Fruit fly (Drosophila melanogaster) whole organism, embryonic: ENCODE results near the gene CG32271.
A peak's percentile ranks its signal among the peaks of the same experiment; 100 is the strongest.

Source experiments
- Atf3 ChIP-seq: fragments of 200-800 bp; sonication (Bioruptor generic); optimal IDR thresholded peaks from 3 replicates; lab custom pipeline; 2016; ENCODE audit warnings: missing biosample characterization, missing genetic modification characterization
- BEAF-32 ChIP-seq: fragments of 200-800 bp; sonication (Bioruptor generic); optimal IDR thresholded peaks from 3 replicates; lab custom pipeline; 2017; ENCODE audit warnings: missing biosample characterization, missing genetic modification characterization, mild to moderate bottlenecking, moderate library complexity, missing genetic modification reagents
- Bgb ChIP-seq: fragments of 200-800 bp; sonication (Bioruptor generic); IDR thresholded peaks from 2 replicates; pipeline ENCODE4 v1.3.6; 2022; ENCODE audit warnings: missing biosample characterization, missing genetic modification characterization; ENCODE audit not compliant: partially characterized antibody
- BtbVII ChIP-seq: fragments of 200-800 bp; sonication (Bioruptor generic); optimal IDR thresholded peaks from 3 replicates; lab custom pipeline; 2017; ENCODE audit warnings: missing biosample characterization, mild to moderate bottlenecking, missing genetic modification characterization
- CG10366 ChIP-seq: fragments of 200-800 bp; sonication (Bioruptor generic); IDR thresholded peaks from 2 replicates; pipeline ENCODE4 v1.3.6; 2022; ENCODE audit warnings: missing biosample characterization, missing genetic modification characterization
- CG10654 ChIP-seq: fragments of 200-800 bp; sonication (Bioruptor generic); optimal IDR thresholded peaks from 2 replicates; lab custom pipeline; 2016; ENCODE audit warnings: missing biosample characterization, missing genetic modification characterization
- CG11085 ChIP-seq: fragments of 200-800 bp; sonication (Bioruptor generic); IDR thresholded peaks from 2 replicates; pipeline ENCODE4 v1.3.6; 2022; ENCODE audit warnings: missing biosample characterization, missing genetic modification characterization
- CG14014 ChIP-seq: fragments of 200-800 bp; sonication (Bioruptor generic); IDR thresholded peaks from 2 replicates; pipeline ENCODE4 v1.3.6; 2022; ENCODE audit warnings: missing biosample characterization, missing genetic modification characterization
- CG15601 ChIP-seq: fragments of 200-800 bp; sonication (Bioruptor generic); optimal IDR thresholded peaks from 3 replicates; lab custom pipeline; 2019; ENCODE audit warnings: missing biosample characterization, mild to moderate bottlenecking, missing genetic modification characterization, moderate library complexity
- CG1602 ChIP-seq: fragments of 200-800 bp; sonication (Bioruptor generic); optimal IDR thresholded peaks from 3 replicates; lab custom pipeline; 2016; ENCODE audit warnings: missing biosample characterization, missing genetic modification characterization
- CG16815 ChIP-seq: fragments of 200-800 bp; sonication (Bioruptor generic); optimal IDR thresholded peaks from 3 replicates; lab custom pipeline; 2017; ENCODE audit warnings: missing biosample characterization, mild to moderate bottlenecking, missing genetic modification characterization
- CG17912 ChIP-seq: fragments of 200-800 bp; sonication (Bioruptor generic); optimal IDR thresholded peaks from 2 replicates; lab custom pipeline; 2018; ENCODE audit warnings: missing biosample characterization, mild to moderate bottlenecking, missing genetic modification characterization
- CG2202 ChIP-seq: fragments of 200-800 bp; sonication (Bioruptor generic); optimal IDR thresholded peaks from 2 replicates; lab custom pipeline; 2018; ENCODE audit warnings: missing biosample characterization, mild to moderate bottlenecking, missing genetic modification characterization
- CG30431 ChIP-seq: fragments of 200-800 bp; sonication (Bioruptor generic); optimal IDR thresholded peaks from 2 replicates; lab custom pipeline; 2017; ENCODE audit warnings: missing biosample characterization, missing genetic modification characterization
- CG31441 ChIP-seq: fragments of 200-800 bp; sonication (Bioruptor generic); IDR thresholded peaks from 2 replicates; pipeline ENCODE4 v1.3.6; 2022; ENCODE audit warnings: missing biosample characterization, missing genetic modification characterization
- CG4404 ChIP-seq: fragments of 200-800 bp; sonication (Bioruptor generic); IDR thresholded peaks from 2 replicates; pipeline ENCODE4 v1.3.6; 2022; ENCODE audit warnings: missing biosample characterization, missing genetic modification characterization
- CG4854 ChIP-seq: fragments of 200-800 bp; sonication (Bioruptor generic); optimal IDR thresholded peaks from 2 replicates; lab custom pipeline; 2016; ENCODE audit warnings: missing biosample characterization, missing genetic modification characterization, inconsistent platforms
- CG6683 ChIP-seq: fragments of 200-800 bp; sonication (Bioruptor generic); optimal IDR thresholded peaks from 2 replicates; lab custom pipeline; 2017; ENCODE audit warnings: missing biosample characterization, mild to moderate bottlenecking, missing genetic modification characterization, missing genetic modification reagents
- CG7271 ChIP-seq: fragments of 200-800 bp; sonication (Bioruptor generic); optimal IDR thresholded peaks from 2 replicates; lab custom pipeline; 2018; ENCODE audit warnings: missing biosample characterization, mild to moderate bottlenecking, missing genetic modification characterization, moderate library complexity
- CG8765 ChIP-seq: fragments of 200-800 bp; sonication (Bioruptor generic); IDR thresholded peaks from 2 replicates; pipeline ENCODE4 v1.3.6; 2022; ENCODE audit warnings: missing biosample characterization, missing genetic modification characterization
- CG9215 ChIP-seq: fragments of 200-800 bp; sonication (Bioruptor generic); IDR thresholded peaks from 2 replicates; pipeline ENCODE4 v1.3.6; 2022; ENCODE audit warnings: missing biosample characterization, missing genetic modification characterization
- CHES-1-like ChIP-seq: fragments of 200-800 bp; sonication (Bioruptor generic); optimal IDR thresholded peaks from 2 replicates; lab custom pipeline; 2016; ENCODE audit warnings: missing biosample characterization, missing genetic modification characterization
- Deaf1 ChIP-seq: fragments of 200-800 bp; optimal IDR thresholded peaks from 3 replicates; lab custom pipeline; 2019; ENCODE audit warnings: missing biosample characterization, mild to moderate bottlenecking, missing genetic modification characterization, moderate library complexity
- Dfd ChIP-seq, 2 experiments: fragments of >200 bp; optimal IDR thresholded peaks; 2 replicates each; lab custom pipeline; 2017; ENCODE audit warnings: missing biosample characterization in 2 of 2, missing genetic modification characterization in 2 of 2
- Elba2 ChIP-seq: fragments of 200-800 bp; sonication (Bioruptor generic); optimal IDR thresholded peaks from 3 replicates; lab custom pipeline; 2016; ENCODE audit warnings: missing biosample characterization, missing genetic modification characterization
- Gug ChIP-seq: fragments of 200-800 bp; sonication (Bioruptor generic); IDR thresholded peaks from 4 replicates; pipeline ENCODE4 v1.3.6; 2022; ENCODE audit warnings: missing biosample characterization, missing genetic modification characterization
- HLHmδ ChIP-seq: fragments of 200-800 bp; sonication (Bioruptor generic); optimal IDR thresholded peaks from 2 replicates; lab custom pipeline; 2018; ENCODE audit warnings: missing biosample characterization, mild to moderate bottlenecking, missing genetic modification characterization, moderate library complexity
- Hand ChIP-seq: fragments of 200-800 bp; sonication (Bioruptor generic); optimal IDR thresholded peaks from 2 replicates; lab custom pipeline; 2017; ENCODE audit warnings: mild to moderate bottlenecking, missing biosample characterization, missing genetic modification reagents, missing genetic modification characterization
- Hr78 ChIP-seq, 2 experiments: fragments of 200-800 bp in 1 of 2; fragments of >200 bp in 1 of 2; sonication (Bioruptor generic) in 1 of 2; optimal IDR thresholded peaks; 2 replicates each; lab custom pipeline; 2017 to 2019; ENCODE audit warnings: missing biosample characterization in 2 of 2, missing genetic modification characterization in 2 of 2, mild to moderate bottlenecking in 1 of 2, moderate library complexity in 1 of 2
- Hsf ChIP-seq: fragments of 200-800 bp; sonication (Bioruptor generic); optimal IDR thresholded peaks from 3 replicates; lab custom pipeline; 2016; ENCODE audit warnings: missing biosample characterization, missing genetic modification characterization
- MTF-1 ChIP-seq: fragments of 200-800 bp; sonication (Bioruptor generic); optimal IDR thresholded peaks from 2 replicates; lab custom pipeline; 2018; ENCODE audit warnings: missing biosample characterization, mild to moderate bottlenecking, missing genetic modification characterization, borderline replicate concordance
- Rfx ChIP-seq: fragments of 200-800 bp; sonication (Bioruptor generic); IDR thresholded peaks from 2 replicates; pipeline ENCODE4 v1.3.6; 2022; ENCODE audit warnings: missing biosample characterization, missing genetic modification characterization
- Spps ChIP-seq: fragments of 200-800 bp; sonication (Bioruptor generic); optimal IDR thresholded peaks from 2 replicates; lab custom pipeline; 2018; ENCODE audit warnings: missing biosample characterization, mild to moderate bottlenecking, missing genetic modification characterization
- bcd ChIP-seq: fragments of 200-800 bp; sonication (Bioruptor generic); optimal IDR thresholded peaks from 2 replicates; lab custom pipeline; 2017; ENCODE audit warnings: missing biosample characterization, mild to moderate bottlenecking, missing genetic modification characterization
- bigmax ChIP-seq: fragments of 200-800 bp; sonication (Bioruptor generic); optimal IDR thresholded peaks from 2 replicates; lab custom pipeline; 2018; ENCODE audit warnings: missing biosample characterization, mild to moderate bottlenecking, missing genetic modification characterization
- btn ChIP-seq: fragments of 200-800 bp; sonication (Bioruptor generic); optimal IDR thresholded peaks from 2 replicates; lab custom pipeline; 2016; ENCODE audit warnings: missing biosample characterization, missing genetic modification characterization
- grn ChIP-seq: fragments of 200-800 bp; sonication (Bioruptor generic); optimal IDR thresholded peaks from 3 replicates; lab custom pipeline; 2017; ENCODE audit warnings: missing biosample characterization, missing genetic modification characterization
- inv ChIP-seq: fragments of 200-800 bp; sonication (Bioruptor generic); IDR thresholded peaks from 2 replicates; pipeline ENCODE4 v1.3.6; 2022; ENCODE audit warnings: missing biosample characterization, missing genetic modification characterization; ENCODE audit not compliant: partially characterized antibody
- kah ChIP-seq: fragments of 200-800 bp; sonication (Bioruptor generic); optimal IDR thresholded peaks from 2 replicates; lab custom pipeline; 2018; ENCODE audit warnings: missing biosample characterization, mild to moderate bottlenecking, missing genetic modification characterization
- ken ChIP-seq: fragments of 200-800 bp; sonication (Bioruptor generic); IDR thresholded peaks from 3 replicates; pipeline ENCODE4 v1.3.6; 2022; ENCODE audit warnings: missing biosample characterization, missing genetic modification characterization
- klu ChIP-seq: fragments of 200-800 bp; sonication (Bioruptor generic); IDR thresholded peaks from 2 replicates; pipeline ENCODE4 v1.3.6; 2022; ENCODE audit warnings: missing biosample characterization, missing genetic modification characterization
- maf-S ChIP-seq: fragments of 200-800 bp; sonication (Bioruptor generic); optimal IDR thresholded peaks from 2 replicates; lab custom pipeline; 2016; ENCODE audit warnings: missing biosample characterization, missing genetic modification characterization
- nerfin-1 ChIP-seq: fragments of 200-800 bp; sonication (Bioruptor generic); optimal IDR thresholded peaks from 3 replicates; lab custom pipeline; 2019; ENCODE audit warnings: missing biosample characterization, mild to moderate bottlenecking, missing genetic modification characterization, moderate library complexity
- oc ChIP-seq: fragments of 200-800 bp; sonication (Bioruptor generic); optimal IDR thresholded peaks from 2 replicates; lab custom pipeline; 2018; ENCODE audit warnings: missing biosample characterization, mild to moderate bottlenecking, missing genetic modification characterization, moderate library complexity
- phol ChIP-seq: fragments of 200-800 bp; sonication (Bioruptor generic); optimal IDR thresholded peaks from 3 replicates; lab custom pipeline; 2018; ENCODE audit warnings: missing biosample characterization, mild to moderate bottlenecking, missing genetic modification characterization, moderate library complexity
- rib ChIP-seq: fragments of 200-800 bp; sonication (Bioruptor generic); IDR thresholded peaks from 2 replicates; pipeline ENCODE4 v1.3.6; 2022; ENCODE audit warnings: missing biosample characterization, missing genetic modification characterization
- sim ChIP-seq: fragments of 200-800 bp; sonication (Bioruptor generic); IDR thresholded peaks from 2 replicates; pipeline ENCODE4 v1.3.6; 2022; ENCODE audit warnings: missing biosample characterization, missing genetic modification characterization
- slp2 ChIP-seq: fragments of 200-800 bp; sonication (Bioruptor generic); optimal IDR thresholded peaks from 2 replicates; lab custom pipeline; 2016; ENCODE audit warnings: missing biosample characterization, missing genetic modification characterization
- trh ChIP-seq: fragments of 200-800 bp; sonication (Bioruptor generic); optimal IDR thresholded peaks from 2 replicates; lab custom pipeline; 2016; ENCODE audit warnings: missing biosample characterization, missing genetic modification characterization
- zen2 ChIP-seq: fragments of 200-800 bp; sonication (Bioruptor generic); IDR thresholded peaks from 3 replicates; pipeline ENCODE4 v1.3.6; 2022; ENCODE audit warnings: missing biosample characterization, missing genetic modification characterization; ENCODE audit not compliant: partially characterized antibody

Gene CG32271

DNA sequence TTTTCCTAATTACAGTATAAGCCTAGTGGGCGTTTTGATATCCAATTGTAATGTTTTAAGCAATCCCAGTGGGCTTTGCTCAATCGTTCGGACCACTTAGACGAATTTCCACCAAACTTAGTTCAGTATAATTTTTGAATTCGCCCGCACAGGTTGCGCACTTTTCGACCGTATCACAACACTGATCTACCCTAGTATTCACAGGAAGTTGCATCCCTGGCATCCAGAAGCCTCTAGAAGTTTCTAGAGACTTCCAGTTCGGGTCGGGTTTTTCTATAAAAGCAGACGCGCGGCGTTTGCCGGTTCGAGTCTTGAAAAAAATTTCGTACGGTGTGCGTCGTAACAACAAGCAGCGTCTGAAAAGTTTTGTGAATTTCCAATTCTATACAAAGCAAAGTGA is 10.1 kb downstream of the CG32271 start, which contains the start of gene Hsp83 (continued):
- peak; percentile 92 for TF ChIP-seq ken
- peak; percentile 99 for TF ChIP-seq CG17912
- TF ChIP-seq CG6683 (GFP tag; lab: Kevin White, UChicago) = peak; percentile 97
- TF ChIP-seq Rfx (GFP tag; lab: Robert Waterston, UW) = peak; percentile 97
- peak; percentile 55; the same call in 2 of the 4 replicates for TF ChIP-seq Gug (GFP tag; lab: Robert Waterston, UW)
- peak; percentile 93 for TF ChIP-seq CG15601 (tag; lab: Kevin White, UChicago)
- peak; percentile 81 for TF ChIP-seq grn (GFP tag; lab: Kevin White, UChicago)
- peak; percentile 91 for TF ChIP-seq bigmax (GFP tag; lab: Kevin White, UChicago)
- TF ChIP-seq CG7271 (tag; lab: Kevin White, UChicago) = peak; percentile 97
- TF ChIP-seq maf-S (GFP tag; lab: Kevin White, UChicago) = peak; percentile 89
- TF ChIP-seq CG10366 (GFP tag; lab: Robert Waterston, UW) = peak; percentile 85
- peak; percentile 97 for TF ChIP-seq kah (GFP tag; lab: Kevin White, UChicago)
- TF ChIP-seq Dfd (GFP tag; optimal IDR thresholded peaks at IDR 0.05; lab: Kevin White, UChicago) = no peak
- peak; percentile 36; the same call in 1 of the 2 replicates for TF ChIP-seq Bgb (GFP tag; lab: Robert Waterston, UW)
- TF ChIP-seq CG1602 (GFP tag; lab: Kevin White, UChicago) = peak; percentile 52
- TF ChIP-seq sim (GFP tag; lab: Robert Waterston, UW) = peak; percentile 92
- TF ChIP-seq rib = peak; percentile 83
- peak; percentile 79 for TF ChIP-seq CG16815 (GFP tag; lab: Kevin White, UChicago)
- peak; percentile 96 for TF ChIP-seq CHES-1-like
- peak; percentile 63; the same call in 1 of the 2 replicates for TF ChIP-seq klu (GFP tag; lab: Robert Waterston, UW)
- peak; percentile 94 for TF ChIP-seq CG2202 (tag; lab: Kevin White, UChicago)
- peak; percentile 60 for TF ChIP-seq CG9215 (GFP tag; lab: Robert Waterston, UW)
- TF ChIP-seq btn (GFP tag; lab: Kevin White, UChicago) = peak; percentile 94
- TF ChIP-seq CG4404 (GFP tag; lab: Robert Waterston, UW) = peak; percentile 26; the same call in 1 of the 2 replicates
- peak; percentile 75 for TF ChIP-seq trh (GFP tag; lab: Kevin White, UChicago)
- TF ChIP-seq phol (tag; lab: Kevin White, UChicago) = peak; percentile 82
- peak; percentile 91 for TF ChIP-seq CG31441 (GFP tag; lab: Robert Waterston, UW)
- TF ChIP-seq Deaf1 (tag; lab: Kevin White, UChicago) = peak; percentile 80
- TF ChIP-seq bcd = peak; percentile 96
- TF ChIP-seq inv = no peak
- TF ChIP-seq Hand = peak; percentile 99
- peak; percentile 89 for TF ChIP-seq CG30431 (GFP tag; lab: Kevin White, UChicago)
- TF ChIP-seq nerfin-1 (tag; lab: Kevin White, UChicago) = peak; percentile 94
- peak; percentile 99 for TF ChIP-seq Hsf
- peak; percentile 87 for TF ChIP-seq CG11085 (GFP tag; lab: Robert Waterston, UW)
- no peak for TF ChIP-seq Hr78 (GFP tag; optimal IDR thresholded peaks at IDR 0.05; lab: Kevin White, UChicago)
- TF ChIP-seq Atf3 (GFP tag; lab: Kevin White, UChicago) = peak; percentile 91
- TF ChIP-seq CG4854 (GFP tag; lab: Kevin White, UChicago) = peak; percentile 95
- TF ChIP-seq CG8765 (GFP tag; lab: Robert Waterston, UW) = no peak
- TF ChIP-seq CG10654 (GFP tag; lab: Kevin White, UChicago) = peak; percentile 91
- peak; percentile 68 for TF ChIP-seq Elba2
- no peak for TF ChIP-seq BEAF-32 (GFP tag; lab: Kevin White, UChicago)
- TF ChIP-seq zen2 (GFP tag; lab: Robert Waterston, UW) = no peak; the same call in 2 of the 3 replicates
- peak; percentile 92 for TF ChIP-seq oc (tag; lab: Kevin White, UChicago)
- TF ChIP-seq HLHmδ (GFP tag; lab: Kevin White, UChicago) = peak; percentile 100
- TF ChIP-seq Spps (tag; lab: Kevin White, UChicago) = peak; percentile 80
- peak; percentile 90 for TF ChIP-seq CG14014 (GFP tag; lab: Robert Waterston, UW)
- peak; percentile 99 for TF ChIP-seq MTF-1 (GFP tag; lab: Kevin White, UChicago)
- TF ChIP-seq BtbVII = peak; percentile 99
- peak; percentile 91 for TF ChIP-seq slp2 (GFP tag; lab: Kevin White, UChicago)
